Worm (Caenorhabditis elegans): ENCODE results near the gene B0304.4.

B0304.4 gene

DNA sequence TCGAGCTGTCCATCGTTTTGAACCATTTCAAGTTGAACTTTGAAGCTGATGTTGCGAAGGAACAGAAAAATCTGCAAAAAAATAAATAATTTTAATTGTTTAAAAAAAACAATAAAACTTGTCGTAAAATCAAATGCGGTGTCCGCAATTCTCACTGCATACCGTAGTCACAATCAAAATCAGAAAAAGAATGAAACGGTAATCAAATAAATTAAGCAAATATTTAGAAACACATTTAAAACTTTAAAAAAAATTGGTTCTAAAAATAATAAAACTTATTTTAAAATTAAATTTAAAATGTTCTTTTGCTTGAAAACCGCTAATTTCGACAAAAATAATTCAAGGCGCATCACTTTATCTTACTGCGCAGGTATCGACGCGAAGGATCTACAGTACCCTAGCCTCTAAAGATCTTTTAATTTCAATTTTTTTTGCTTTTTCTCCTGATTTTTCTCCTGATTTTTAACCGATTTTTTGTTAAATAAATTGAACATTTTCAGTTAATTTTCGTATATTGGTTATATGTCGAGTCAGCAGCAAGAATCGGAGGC lies at the start of gene B0304.4, which contains the start of gene B0304.2:
Gene B0304.4, minus strand, starts transcription at position 101 of the 551 bp plus-strand sequence.
Gene B0304.2, plus strand, starts transcription at position 501 of the 551 bp plus-strand sequence.
- no peak for TF ChIP-seq ztf-23 (GFP tag; IDR thresholded peaks at IDR 0.05)
- TF ChIP-seq T22C8.4 (GFP tag; IDR thresholded peaks at IDR 0.05): no peak
- no peak for TF ChIP-seq klf-2 (GFP tag; conservative IDR thresholded peaks at IDR 0.05)
- no peak for TF ChIP-seq ztf-29 (GFP tag; IDR thresholded peaks at IDR 0.05)
- no peak for TF ChIP-seq tab-1 (GFP tag; IDR thresholded peaks at IDR 0.05)
- no peak for TF ChIP-seq flt-1 (GFP tag; IDR thresholded peaks at IDR 0.05)
- TF ChIP-seq cog-1 (tag; optimal IDR thresholded peaks at IDR 0.05): no peak
- TF ChIP-seq ref-1 (GFP tag; conservative IDR thresholded peaks at IDR 0.05): no peak
- TF ChIP-seq med-1 (GFP tag; optimal IDR thresholded peaks at IDR 0.05; ENCODE audit: insufficient read depth): no peak

DNA sequence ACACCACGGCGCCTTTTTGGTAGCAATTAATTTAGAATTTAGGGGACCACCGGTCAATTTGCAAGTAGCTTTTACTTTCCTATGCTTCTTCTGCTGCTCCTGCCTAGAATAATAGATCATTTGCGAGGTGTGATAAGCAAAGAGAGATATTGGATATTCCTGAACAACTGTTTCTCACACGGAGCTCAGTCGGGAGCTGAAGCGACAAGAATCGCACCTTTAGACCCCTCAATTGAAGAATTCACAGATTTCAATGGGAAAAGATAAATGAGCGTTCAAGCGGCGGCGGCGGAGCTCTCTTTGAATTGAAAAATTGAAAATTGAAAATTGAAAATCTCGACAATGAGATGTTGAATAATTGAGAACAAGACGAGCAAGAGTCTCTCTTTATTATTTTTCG lies 49.6 kb upstream of the B0304.4 start:
- no peak for TF ChIP-seq cog-1 (tag; optimal IDR thresholded peaks at IDR 0.05)
- TF ChIP-seq ztf-29 (GFP tag; IDR thresholded peaks at IDR 0.05): no peak

DNA sequence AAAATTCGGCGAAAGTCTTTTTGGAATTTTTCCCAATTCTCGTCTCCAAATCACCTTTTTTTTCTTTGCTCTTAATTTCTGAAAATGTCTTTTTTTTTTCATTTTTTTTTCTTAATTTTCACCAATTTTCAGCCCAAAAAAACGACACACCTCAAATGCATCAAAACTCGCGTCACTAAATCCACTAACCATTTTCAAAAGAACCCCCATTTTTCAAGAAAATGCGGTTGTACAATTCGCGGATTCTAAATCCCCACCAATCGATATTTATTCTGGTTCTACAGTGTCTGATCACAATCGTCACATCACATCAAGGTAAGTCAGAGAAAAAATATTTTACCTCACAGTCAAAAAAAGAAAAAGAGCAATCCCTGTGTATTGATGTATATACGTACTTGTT lies 48.8 kb upstream of the B0304.4 start, which contains the start of gene vab-1:
Gene vab-1, plus strand, starts transcription at position 133 of the 400 bp plus-strand sequence.
- TF ChIP-seq cog-1 (tag; optimal IDR thresholded peaks at IDR 0.05) (no peak), ztf-29 (GFP tag; IDR thresholded peaks at IDR 0.05) (no peak), ztf-23 (GFP tag; IDR thresholded peaks at IDR 0.05) (no peak), med-1 (GFP tag; optimal IDR thresholded peaks at IDR 0.05; ENCODE audit: insufficient read depth) (no peak), T22C8.4 (GFP tag; IDR thresholded peaks at IDR 0.05) (no peak), klf-2 (GFP tag; conservative IDR thresholded peaks at IDR 0.05) (no peak)

DNA sequence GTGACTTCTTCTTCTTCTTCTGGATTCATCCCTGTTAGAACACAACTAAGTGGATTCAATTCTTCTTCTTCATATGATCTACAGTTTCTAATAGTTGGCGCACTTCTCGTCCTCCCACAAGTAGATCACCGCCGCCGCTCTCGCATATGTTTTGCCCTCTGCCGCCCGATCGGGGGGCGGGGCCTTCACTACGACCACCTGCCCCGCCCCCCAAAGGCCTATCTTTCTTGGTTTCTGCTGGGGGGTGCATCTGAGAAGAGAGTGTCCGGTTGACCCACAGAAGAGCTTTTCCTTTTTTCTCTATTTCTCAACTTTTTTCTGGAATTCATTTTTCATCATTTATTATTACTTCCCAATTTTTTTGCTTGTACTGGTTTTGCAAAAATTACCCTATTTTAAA lies 48.1 kb upstream of the B0304.4 start:
- TF ChIP-seq flt-1 (GFP tag; IDR thresholded peaks at IDR 0.05) (0 out of 2 replicates have a peak, but pooled peaks have one; percentile 48), klf-2 (GFP tag; conservative IDR thresholded peaks at IDR 0.05) (no peak), ref-1 (GFP tag; conservative IDR thresholded peaks at IDR 0.05) (no peak), med-1 (GFP tag; optimal IDR thresholded peaks at IDR 0.05; ENCODE audit: insufficient read depth) (no peak), ztf-23 (GFP tag; IDR thresholded peaks at IDR 0.05) (peak; percentile 54; the same call in 1 of the 2 replicates)

DNA sequence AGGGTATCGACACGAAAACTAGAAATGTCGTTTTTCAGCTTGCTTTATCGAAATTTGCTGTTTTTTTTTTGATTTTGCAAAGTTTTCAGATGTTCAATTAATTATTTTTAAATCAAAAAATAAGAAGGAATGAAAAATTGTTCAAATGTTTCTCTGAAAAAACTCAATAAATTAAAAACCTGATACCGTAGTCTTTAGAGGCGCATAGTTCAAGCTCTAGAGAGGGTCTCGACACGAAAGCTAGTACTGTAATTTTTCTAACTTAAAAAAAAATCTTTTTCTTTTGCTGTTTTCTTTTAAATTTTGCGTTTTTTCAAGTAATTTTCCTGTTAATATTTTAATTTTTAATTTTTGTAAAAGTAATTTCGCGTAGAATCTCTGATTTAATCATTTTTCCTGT lies 43.2 kb upstream of the B0304.4 start:
- TF ChIP-seq tab-1 (GFP tag; IDR thresholded peaks at IDR 0.05) (no peak), klf-2 (GFP tag; conservative IDR thresholded peaks at IDR 0.05) (no peak), ztf-23 (GFP tag; IDR thresholded peaks at IDR 0.05) (no peak), flt-1 (GFP tag; IDR thresholded peaks at IDR 0.05) (no peak), ztf-29 (GFP tag; IDR thresholded peaks at IDR 0.05) (no peak), med-1 (GFP tag; optimal IDR thresholded peaks at IDR 0.05; ENCODE audit: insufficient read depth) (no peak), cog-1 (tag; optimal IDR thresholded peaks at IDR 0.05) (no peak), T22C8.4 (GFP tag; IDR thresholded peaks at IDR 0.05) (no peak), ref-1 (GFP tag; conservative IDR thresholded peaks at IDR 0.05) (no peak)

DNA sequence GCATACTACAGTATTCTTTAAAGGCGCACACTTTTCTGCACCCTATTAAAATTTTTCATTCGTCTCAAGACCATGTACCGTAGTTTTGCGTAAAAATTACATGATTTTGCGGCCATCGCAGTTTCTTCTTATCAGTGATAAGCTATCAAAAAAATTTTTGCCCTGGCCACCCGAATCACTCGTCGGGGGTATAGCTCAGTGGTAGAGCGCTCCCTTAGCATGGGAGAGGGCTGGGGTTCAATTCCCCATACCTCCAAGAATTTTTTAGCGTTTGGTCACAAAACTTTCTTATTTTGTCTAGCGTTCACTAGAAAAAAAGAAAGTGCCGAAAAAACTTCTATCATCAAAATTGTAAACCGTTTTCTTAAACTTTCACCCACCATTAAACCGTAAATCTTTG lies 42.2 kb upstream of the B0304.4 start:
- TF ChIP-seq ref-1 (GFP tag; conservative IDR thresholded peaks at IDR 0.05): no peak
- no peak for TF ChIP-seq tab-1 (GFP tag; IDR thresholded peaks at IDR 0.05)
- no peak for TF ChIP-seq T22C8.4 (GFP tag; IDR thresholded peaks at IDR 0.05)
- TF ChIP-seq flt-1 (GFP tag; IDR thresholded peaks at IDR 0.05): no peak

DNA sequence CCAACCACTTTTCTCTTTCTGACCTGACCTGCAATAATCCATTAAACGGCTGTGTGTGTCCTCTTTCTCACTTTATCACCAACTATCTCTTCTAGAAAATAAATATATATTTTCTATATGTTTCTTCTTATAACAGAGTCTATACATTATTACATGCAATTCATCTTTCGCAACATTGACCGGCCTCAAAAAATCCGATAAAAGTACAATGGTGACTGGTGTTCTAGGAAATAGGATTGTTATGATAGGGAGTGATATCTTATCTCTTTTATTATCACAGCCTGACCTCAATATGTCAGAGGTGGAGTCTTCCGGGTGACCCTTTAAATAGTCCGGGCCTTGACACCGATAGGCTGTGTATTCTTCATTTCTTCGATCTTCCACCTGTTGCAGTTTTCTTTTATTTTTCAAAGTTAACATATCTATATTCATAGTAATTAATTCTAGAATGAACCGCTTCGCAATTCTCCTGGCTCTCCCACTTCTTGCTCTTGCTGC lies 39.5 kb upstream of the B0304.4 start, which contains the start of gene dao-2:
Gene dao-2, plus strand, starts transcription at position 448 of the 498 bp plus-strand sequence.
- TF ChIP-seq ztf-23 (GFP tag; IDR thresholded peaks at IDR 0.05) (no peak), T22C8.4 (GFP tag; IDR thresholded peaks at IDR 0.05) (no peak), ztf-29 (GFP tag; IDR thresholded peaks at IDR 0.05) (no peak), cog-1 (tag; optimal IDR thresholded peaks at IDR 0.05) (no peak), klf-2 (GFP tag; conservative IDR thresholded peaks at IDR 0.05) (no peak)

DNA sequence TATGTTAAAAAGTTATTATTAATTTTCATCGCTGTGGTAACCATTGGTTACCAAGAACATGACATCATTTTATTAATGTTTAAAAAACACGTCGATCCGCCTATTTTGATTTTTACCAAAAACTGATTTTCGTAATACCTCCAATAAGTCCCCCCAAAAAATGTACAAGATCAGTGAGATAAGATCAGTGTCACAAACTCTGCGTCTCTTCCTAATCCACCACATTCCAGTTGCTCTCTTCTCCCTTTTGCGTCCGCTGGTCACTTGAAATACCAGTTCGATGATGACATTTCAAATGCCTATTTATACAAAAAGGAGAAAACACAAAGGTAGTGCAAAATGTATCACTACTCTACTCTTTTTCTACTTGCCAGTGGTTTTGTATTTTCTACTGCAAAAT lies 37.0 kb upstream of the B0304.4 start, which contains the start of gene M03A1.8:
Gene M03A1.8, plus strand, starts transcription at position 269 of the 400 bp plus-strand sequence.
- TF ChIP-seq tab-1 (GFP tag; IDR thresholded peaks at IDR 0.05) (no peak), klf-2 (GFP tag; conservative IDR thresholded peaks at IDR 0.05) (no peak), flt-1 (GFP tag; IDR thresholded peaks at IDR 0.05) (no peak), med-1 (GFP tag; optimal IDR thresholded peaks at IDR 0.05; ENCODE audit: insufficient read depth) (no peak), ref-1 (GFP tag; conservative IDR thresholded peaks at IDR 0.05) (no peak), cog-1 (tag; optimal IDR thresholded peaks at IDR 0.05) (no peak), ztf-23 (GFP tag; IDR thresholded peaks at IDR 0.05) (no peak), ztf-29 (GFP tag; IDR thresholded peaks at IDR 0.05) (no peak), T22C8.4 (GFP tag; IDR thresholded peaks at IDR 0.05) (no peak)

DNA sequence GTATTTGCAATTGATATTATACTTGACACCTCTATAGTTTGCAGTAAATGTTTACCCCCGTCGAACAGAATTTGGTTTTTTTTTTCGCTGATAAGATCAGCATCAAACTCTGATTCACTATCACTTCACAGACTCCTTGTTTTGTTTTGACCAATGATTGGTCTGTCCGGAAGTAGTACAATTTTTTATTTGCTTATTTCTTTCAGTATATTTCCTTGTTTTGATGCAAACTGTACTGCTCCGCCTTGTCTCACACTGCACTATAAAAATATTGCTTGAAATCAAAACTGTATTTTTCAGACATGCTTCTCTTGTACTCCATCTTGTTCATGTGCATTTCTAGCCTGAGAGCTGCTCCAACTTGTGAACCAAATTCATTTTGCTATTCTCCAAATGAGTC lies 34.5 kb upstream of the B0304.4 start, which contains the start of gene M03A1.3:
Gene M03A1.3, plus strand, starts transcription at position 301 of the 400 bp plus-strand sequence.
- TF ChIP-seq ref-1 (GFP tag; conservative IDR thresholded peaks at IDR 0.05) (no peak), med-1 (GFP tag; optimal IDR thresholded peaks at IDR 0.05; ENCODE audit: insufficient read depth) (no peak), klf-2 (GFP tag; conservative IDR thresholded peaks at IDR 0.05) (no peak), cog-1 (tag; optimal IDR thresholded peaks at IDR 0.05) (no peak), ztf-29 (GFP tag; IDR thresholded peaks at IDR 0.05) (no peak), flt-1 (GFP tag; IDR thresholded peaks at IDR 0.05) (no peak), T22C8.4 (GFP tag; IDR thresholded peaks at IDR 0.05) (no peak), tab-1 (GFP tag; IDR thresholded peaks at IDR 0.05) (no peak), ztf-23 (GFP tag; IDR thresholded peaks at IDR 0.05) (no peak)

DNA sequence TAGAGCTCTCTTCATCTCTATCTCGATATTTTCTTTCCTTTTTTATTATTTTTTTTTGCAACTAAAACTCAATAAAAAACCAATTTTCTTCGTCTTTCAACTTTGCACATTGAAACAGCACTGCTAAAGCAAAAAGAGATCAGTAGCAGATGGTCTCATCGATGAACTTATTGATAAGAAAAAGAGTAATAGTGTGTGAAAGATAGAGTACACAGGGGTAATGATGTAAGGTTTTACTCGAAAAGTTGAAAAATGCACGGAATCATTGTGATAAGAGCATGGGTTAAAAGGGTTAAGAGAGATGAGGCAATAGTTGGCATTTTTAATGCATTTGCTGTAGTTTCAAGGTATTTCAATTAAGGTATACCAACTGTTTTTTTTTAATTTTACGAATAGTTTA lies 29.1 kb upstream of the B0304.4 start:
- TF ChIP-seq cog-1 (tag; optimal IDR thresholded peaks at IDR 0.05) (no peak), T22C8.4 (GFP tag; IDR thresholded peaks at IDR 0.05) (no peak), ztf-29 (GFP tag; IDR thresholded peaks at IDR 0.05) (no peak), flt-1 (GFP tag; IDR thresholded peaks at IDR 0.05) (no peak), tab-1 (GFP tag; IDR thresholded peaks at IDR 0.05) (no peak), ref-1 (GFP tag; conservative IDR thresholded peaks at IDR 0.05) (no peak), klf-2 (GFP tag; conservative IDR thresholded peaks at IDR 0.05) (no peak), ztf-23 (GFP tag; IDR thresholded peaks at IDR 0.05) (no peak), med-1 (GFP tag; optimal IDR thresholded peaks at IDR 0.05; ENCODE audit: insufficient read depth) (no peak)
